Fruit fly (Drosophila melanogaster) whole organism, embryonic: ENCODE results near the gene edin.
A peak's percentile ranks its signal among the peaks of the same experiment; 100 is the strongest.

ENCODE experiments used
- Atf-2 ChIP-seq: fragments of 200-800 bp; sonication (Bioruptor generic); optimal IDR thresholded peaks from 2 replicates; lab custom pipeline; 2016; ENCODE audit warnings: missing biosample characterization, missing genetic modification characterization
- Bgb ChIP-seq: fragments of 200-800 bp; sonication (Bioruptor generic); IDR thresholded peaks from 2 replicates; pipeline ENCODE4 v1.3.6; 2022; ENCODE audit warnings: missing biosample characterization, missing genetic modification characterization; ENCODE audit not compliant: partially characterized antibody
- CG10366 ChIP-seq: fragments of 200-800 bp; sonication (Bioruptor generic); IDR thresholded peaks from 2 replicates; pipeline ENCODE4 v1.3.6; 2022; ENCODE audit warnings: missing biosample characterization, missing genetic modification characterization
- CG10654 ChIP-seq: fragments of 200-800 bp; sonication (Bioruptor generic); optimal IDR thresholded peaks from 2 replicates; lab custom pipeline; 2016; ENCODE audit warnings: missing biosample characterization, missing genetic modification characterization
- CG11504 ChIP-seq: fragments of 200-800 bp; sonication (Bioruptor generic); optimal IDR thresholded peaks from 3 replicates; lab custom pipeline; 2019; ENCODE audit warnings: missing biosample characterization, mild to moderate bottlenecking, missing genetic modification characterization, moderate library complexity
- CG12104 ChIP-seq: fragments of 200-800 bp; sonication (Bioruptor generic); optimal IDR thresholded peaks from 3 replicates; lab custom pipeline; 2016; ENCODE audit warnings: missing biosample characterization, missing genetic modification characterization
- CG14441 ChIP-seq: fragments of 200-800 bp; sonication (Bioruptor generic); IDR thresholded peaks from 2 replicates; pipeline ENCODE4 v1.3.6; 2022; ENCODE audit warnings: missing biosample characterization, missing genetic modification characterization
- CG1529 ChIP-seq: fragments of 200-800 bp; sonication (Bioruptor generic); optimal IDR thresholded peaks from 3 replicates; lab custom pipeline; 2018; ENCODE audit warnings: missing biosample characterization, missing genetic modification characterization
- CG32767 ChIP-seq: fragments of 200-800 bp; sonication (Bioruptor generic); IDR thresholded peaks from 2 replicates; pipeline ENCODE4 v1.3.6; 2022; ENCODE audit warnings: missing biosample characterization, missing genetic modification characterization
- CG34422 ChIP-seq: fragments of 200-800 bp; sonication (Bioruptor generic); IDR thresholded peaks from 3 replicates; pipeline ENCODE4 v1.3.6; 2022; ENCODE audit warnings: missing biosample characterization, missing genetic modification characterization
- CG3995 ChIP-seq: fragments of 200-800 bp; sonication (Bioruptor generic); optimal IDR thresholded peaks from 3 replicates; lab custom pipeline; 2016; ENCODE audit warnings: missing biosample characterization, missing genetic modification characterization
- CG4328 ChIP-seq: fragments of 200-800 bp; sonication (Bioruptor generic); optimal IDR thresholded peaks from 3 replicates; lab custom pipeline; 2017; ENCODE audit warnings: missing biosample characterization, missing genetic modification reagents, missing genetic modification characterization
- CG6654 ChIP-seq: fragments of 200-800 bp; sonication (Bioruptor generic); optimal IDR thresholded peaks from 2 replicates; lab custom pipeline; 2017; ENCODE audit warnings: missing biosample characterization, mild to moderate bottlenecking, missing genetic modification characterization
- CG7839 ChIP-seq: fragments of 200-800 bp; sonication (Bioruptor generic); optimal IDR thresholded peaks from 3 replicates; lab custom pipeline; 2018; ENCODE audit warnings: missing biosample characterization, mild to moderate bottlenecking, missing genetic modification characterization, moderate library complexity
- CG8765 ChIP-seq: fragments of 200-800 bp; sonication (Bioruptor generic); IDR thresholded peaks from 2 replicates; pipeline ENCODE4 v1.3.6; 2022; ENCODE audit warnings: missing biosample characterization, missing genetic modification characterization
- CG9932 ChIP-seq: fragments of 200-800 bp; sonication (Bioruptor generic); IDR thresholded peaks from 2 replicates; pipeline ENCODE4 v1.3.6; 2022; ENCODE audit warnings: missing biosample characterization, missing genetic modification characterization
- Chrac-16 ChIP-seq: fragments of 200-800 bp; sonication (Bioruptor generic); optimal IDR thresholded peaks from 3 replicates; lab custom pipeline; 2016; ENCODE audit warnings: missing biosample characterization, missing genetic modification characterization
- CoRest ChIP-seq: fragments of 200-800 bp; sonication (Bioruptor generic); optimal IDR thresholded peaks from 3 replicates; lab custom pipeline; 2018; ENCODE audit warnings: missing biosample characterization, mild to moderate bottlenecking, missing genetic modification characterization, moderate library complexity
- D19A ChIP-seq: fragments of 200-800 bp; optimal IDR thresholded peaks from 3 replicates; lab custom pipeline; 2019; ENCODE audit warnings: missing biosample characterization, mild to moderate bottlenecking, missing genetic modification characterization, moderate library complexity
- Drgx ChIP-seq: fragments of 200-800 bp; sonication (Bioruptor generic); IDR thresholded peaks from 2 replicates; pipeline ENCODE4 v1.3.6; 2022; ENCODE audit warnings: missing biosample characterization, missing genetic modification characterization
- Gug ChIP-seq: fragments of 200-800 bp; sonication (Bioruptor generic); IDR thresholded peaks from 4 replicates; pipeline ENCODE4 v1.3.6; 2022; ENCODE audit warnings: missing biosample characterization, missing genetic modification characterization
- HLH54F ChIP-seq: fragments of 200-800 bp; sonication (Bioruptor generic); optimal IDR thresholded peaks from 3 replicates; lab custom pipeline; 2016; ENCODE audit warnings: missing biosample characterization, missing genetic modification characterization
- HLHmδ ChIP-seq: fragments of 200-800 bp; sonication (Bioruptor generic); optimal IDR thresholded peaks from 2 replicates; lab custom pipeline; 2018; ENCODE audit warnings: missing biosample characterization, mild to moderate bottlenecking, missing genetic modification characterization, moderate library complexity
- Hey ChIP-seq: fragments of 200-800 bp; sonication (Bioruptor generic); optimal IDR thresholded peaks from 3 replicates; lab custom pipeline; 2018; ENCODE audit warnings: missing biosample characterization, mild to moderate bottlenecking, missing genetic modification characterization
- MBD-R2 ChIP-seq: fragments of 200-800 bp; sonication (Bioruptor generic); IDR thresholded peaks from 2 replicates; pipeline ENCODE4 v1.3.6; 2022; ENCODE audit warnings: missing biosample characterization, missing genetic modification characterization
- Max ChIP-seq: fragments of 200-800 bp; sonication (Bioruptor generic); optimal IDR thresholded peaks from 2 replicates; lab custom pipeline; 2016; ENCODE audit warnings: missing biosample characterization, mild to moderate bottlenecking, missing genetic modification characterization
- Oaz ChIP-seq: fragments of 200-800 bp; sonication (Bioruptor generic); IDR thresholded peaks from 2 replicates; pipeline ENCODE4 v1.3.6; 2022; ENCODE audit warnings: missing biosample characterization, missing genetic modification characterization
- PHDP ChIP-seq: fragments of 200-800 bp; sonication (Bioruptor generic); optimal IDR thresholded peaks from 3 replicates; lab custom pipeline; 2018; ENCODE audit warnings: missing biosample characterization, mild to moderate bottlenecking, missing genetic modification characterization, moderate library complexity
- Pdp1 ChIP-seq, 2 experiments: fragments of 200-800 bp; sonication (Bioruptor generic); optimal IDR thresholded peaks; 3 replicates each; lab custom pipeline; 2016; ENCODE audit warnings: missing biosample characterization in 2 of 2, missing genetic modification characterization in 2 of 2, mild to moderate bottlenecking in 1 of 2, moderate library complexity in 1 of 2
- Ravus ChIP-seq: fragments of 200-800 bp; sonication (Bioruptor generic); IDR thresholded peaks from 2 replicates; pipeline ENCODE4 v1.3.6; 2022; ENCODE audit warnings: missing biosample characterization, missing genetic modification characterization
- Spps ChIP-seq: fragments of 200-800 bp; sonication (Bioruptor generic); optimal IDR thresholded peaks from 2 replicates; lab custom pipeline; 2018; ENCODE audit warnings: missing biosample characterization, mild to moderate bottlenecking, missing genetic modification characterization
- ap ChIP-seq: fragments of 200-800 bp; sonication (Bioruptor generic); IDR thresholded peaks from 2 replicates; pipeline ENCODE4 v1.3.6; 2022; ENCODE audit warnings: missing biosample characterization, missing genetic modification characterization
- bab2 ChIP-seq: fragments of 200-800 bp; sonication (Bioruptor generic); optimal IDR thresholded peaks from 2 replicates; lab custom pipeline; 2016; ENCODE audit warnings: missing biosample characterization, missing genetic modification characterization
- cg ChIP-seq: fragments of 200-800 bp; sonication (Bioruptor generic); optimal IDR thresholded peaks from 3 replicates; lab custom pipeline; 2019; ENCODE audit warnings: missing biosample characterization, mild to moderate bottlenecking, missing genetic modification characterization, moderate library complexity
- corto ChIP-seq: fragments of 200-800 bp; sonication (Bioruptor generic); optimal IDR thresholded peaks from 2 replicates; lab custom pipeline; 2016; ENCODE audit warnings: missing biosample characterization, mild to moderate bottlenecking, missing genetic modification characterization, moderate library complexity
- gro ChIP-seq: fragments of 200-800 bp; sonication (Bioruptor generic); optimal IDR thresholded peaks from 2 replicates; lab custom pipeline; 2016; ENCODE audit warnings: missing biosample characterization, missing genetic modification characterization
- ind ChIP-seq: fragments of 200-800 bp; sonication (Bioruptor generic); optimal IDR thresholded peaks from 3 replicates; lab custom pipeline; 2016; ENCODE audit warnings: missing biosample characterization, missing genetic modification characterization
- insv ChIP-seq, 2 experiments: fragments of 200-800 bp; sonication (Bioruptor generic); optimal IDR thresholded peaks; 3 replicates each; lab custom pipeline; 2016 to 2018; ENCODE audit warnings: missing biosample characterization in 2 of 2, missing genetic modification characterization in 2 of 2
- nom ChIP-seq: fragments of 200-800 bp; sonication (Bioruptor generic); optimal IDR thresholded peaks from 2 replicates; lab custom pipeline; 2017; ENCODE audit warnings: missing biosample characterization, missing genetic modification characterization, mild to moderate bottlenecking, moderate library complexity, missing genetic modification reagents
- odd ChIP-seq: fragments of 200-800 bp; sonication (Bioruptor generic); optimal IDR thresholded peaks from 2 replicates; lab custom pipeline; 2017; ENCODE audit warnings: missing biosample characterization, mild to moderate bottlenecking, missing genetic modification characterization
- pita ChIP-seq: fragments of 200-800 bp; sonication (Bioruptor generic); optimal IDR thresholded peaks from 2 replicates; lab custom pipeline; 2017; ENCODE audit warnings: missing biosample characterization, mild to moderate bottlenecking, missing genetic modification characterization
- rib ChIP-seq: fragments of 200-800 bp; sonication (Bioruptor generic); IDR thresholded peaks from 2 replicates; pipeline ENCODE4 v1.3.6; 2022; ENCODE audit warnings: missing biosample characterization, missing genetic modification characterization
- ro ChIP-seq: fragments of 200-800 bp; sonication (Bioruptor generic); IDR thresholded peaks from 2 replicates; pipeline ENCODE4 v1.3.6; 2022; ENCODE audit warnings: missing biosample characterization, missing genetic modification characterization
- run ChIP-seq: fragments of 200-800 bp; sonication (Bioruptor generic); optimal IDR thresholded peaks from 3 replicates; lab custom pipeline; 2018; ENCODE audit warnings: missing biosample characterization, mild to moderate bottlenecking, missing genetic modification characterization
- salm ChIP-seq: fragments of 200-800 bp; sonication (Bioruptor generic); optimal IDR thresholded peaks from 2 replicates; lab custom pipeline; 2018; ENCODE audit warnings: missing biosample characterization, mild to moderate bottlenecking, missing genetic modification characterization
- sc ChIP-seq, 3 experiments: fragments of >200 bp in 2 of 3; fragments of 200-800 bp in 1 of 3; sonication (Bioruptor generic) in 1 of 3; optimal IDR thresholded peaks; 2 replicates in 2 of 3; 3 replicates in 1 of 3; lab custom pipeline; 2017; ENCODE audit warnings: mild to moderate bottlenecking in 1 of 3, missing biosample characterization in 1 of 3, missing genetic modification characterization in 1 of 3, missing genetic modification reagents in 1 of 3
- sens-2 ChIP-seq: fragments of 200-800 bp; sonication (Bioruptor generic); IDR thresholded peaks from 2 replicates; pipeline ENCODE4 v1.3.6; 2022; ENCODE audit warnings: missing biosample characterization, missing genetic modification characterization
- ssp ChIP-seq: fragments of 200-800 bp; sonication (Bioruptor generic); IDR thresholded peaks from 2 replicates; pipeline ENCODE4 v1.3.6; 2022; ENCODE audit warnings: missing biosample characterization, missing genetic modification characterization
- sug ChIP-seq: fragments of 200-800 bp; optimal IDR thresholded peaks from 2 replicates; lab custom pipeline; 2019; ENCODE audit warnings: missing biosample characterization, mild to moderate bottlenecking, missing genetic modification characterization, moderate library complexity
- vnd ChIP-seq: fragments of 200-800 bp; sonication (Bioruptor generic); IDR thresholded peaks from 3 replicates; pipeline ENCODE4 v1.3.6; 2022; ENCODE audit warnings: missing biosample characterization, missing genetic modification characterization; ENCODE audit not compliant: partially characterized antibody
- wdn ChIP-seq: fragments of 200-800 bp; sonication (Bioruptor generic); IDR thresholded peaks from 2 replicates; pipeline ENCODE4 v1.3.6; 2022; ENCODE audit warnings: missing biosample characterization, missing genetic modification characterization
- z ChIP-seq: fragments of 200-800 bp; sonication (Bioruptor generic); IDR thresholded peaks from 3 replicates; pipeline ENCODE4 v1.3.6; 2022; ENCODE audit warnings: missing biosample characterization, missing genetic modification characterization

edin gene

DNA sequence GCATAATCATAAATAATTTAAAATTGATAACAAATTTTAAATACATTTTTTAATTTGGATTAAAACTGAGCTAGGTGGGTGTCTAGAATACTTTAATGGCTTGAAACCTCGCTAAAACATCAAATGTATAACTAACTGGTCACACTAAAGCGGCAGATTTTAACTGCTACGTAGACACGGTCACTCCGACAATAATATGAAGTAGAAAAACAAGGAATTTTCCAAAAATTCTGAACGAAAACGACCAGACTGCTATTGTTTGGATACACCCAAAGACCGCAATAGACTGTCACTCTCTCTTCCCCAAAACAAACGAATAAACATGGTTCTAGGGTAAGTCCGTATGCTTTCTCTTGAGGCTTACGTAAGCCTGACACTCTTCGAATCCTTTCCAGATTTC is 28.9 kb upstream of the edin start, which contains the start of gene QIL1 (continued):
- no peak for TF ChIP-seq Spps
- TF ChIP-seq MBD-R2 = peak; percentile 61
- TF ChIP-seq CG4328 = no peak
- TF ChIP-seq Ravus (GFP tag; lab: Robert Waterston, UW) = no peak
- TF ChIP-seq cg (GFP tag; lab: Kevin White, UChicago) = no peak
- TF ChIP-seq corto (GFP tag; lab: Kevin White, UChicago) = no peak
- TF ChIP-seq Atf-2 (GFP tag; lab: Kevin White, UChicago) = no peak
- TF ChIP-seq ro (GFP tag; lab: Robert Waterston, UW) = no peak
- no peak for TF ChIP-seq CG8765 (GFP tag; lab: Robert Waterston, UW)
- TF ChIP-seq nom (GFP tag; lab: Kevin White, UChicago) = no peak
- TF ChIP-seq z (GFP tag; lab: Robert Waterston, UW) = no peak
- no peak for TF ChIP-seq CG32767 (GFP tag; lab: Robert Waterston, UW)
- TF ChIP-seq Gug (GFP tag; lab: Robert Waterston, UW) = no peak
- TF ChIP-seq Chrac-16 (GFP tag; lab: Kevin White, UChicago) = no peak
- no peak for TF ChIP-seq CG34422 (GFP tag; lab: Robert Waterston, UW)
- TF ChIP-seq D19A (tag; lab: Kevin White, UChicago) = peak; percentile 8
- TF ChIP-seq HLHmδ (GFP tag; lab: Kevin White, UChicago) = no peak
- TF ChIP-seq CG10654 (GFP tag; lab: Kevin White, UChicago) = no peak
- no peak for TF ChIP-seq bab2 (GFP tag; lab: Kevin White, UChicago)
- no peak for TF ChIP-seq CG6654
- no peak for TF ChIP-seq ind (GFP tag; lab: Kevin White, UChicago)
- no peak for TF ChIP-seq run (tag; lab: Kevin White, UChicago)
- no peak for TF ChIP-seq HLH54F (GFP tag; lab: Kevin White, UChicago)
- TF ChIP-seq insv (GFP tag; optimal IDR thresholded peaks at IDR 0.05; lab: Kevin White, UChicago) = no peak
- TF ChIP-seq pita = peak; percentile 89
- TF ChIP-seq Oaz = no peak
- no peak for TF ChIP-seq ssp (GFP tag; lab: Robert Waterston, UW)
- no peak; the same call in 1 of the 2 replicates for TF ChIP-seq CG9932
- TF ChIP-seq Bgb = peak; percentile 33; the same call in 1 of the 2 replicates
- no peak for TF ChIP-seq PHDP (tag; lab: Kevin White, UChicago)
- TF ChIP-seq CG7839 (tag; lab: Kevin White, UChicago) = no peak
- TF ChIP-seq Max = no peak
- TF ChIP-seq vnd (GFP tag; lab: Robert Waterston, UW) = no peak
- no peak for TF ChIP-seq CG3995 (GFP tag; lab: Kevin White, UChicago)
- TF ChIP-seq CG1529 (GFP tag; lab: Kevin White, UChicago) = no peak
- peak; percentile 1 for TF ChIP-seq sug (tag; lab: Kevin White, UChicago)
- no peak for TF ChIP-seq sc (optimal IDR thresholded peaks at IDR 0.05; lab: Kevin White, UChicago)
- no peak for TF ChIP-seq sc (GFP tag; optimal IDR thresholded peaks at IDR 0.05; lab: Kevin White, UChicago)
- no peak for TF ChIP-seq rib (GFP tag; lab: Robert Waterston, UW)
- TF ChIP-seq wdn = no peak
- peak in 1 of 2 experiments; percentile 94 for TF ChIP-seq Pdp1 (GFP tag; optimal IDR thresholded peaks at IDR 0.05; lab: Kevin White, UChicago)
- no peak for TF ChIP-seq Drgx (GFP tag; lab: Robert Waterston, UW)
- peak; percentile 35 for TF ChIP-seq CG11504 (tag; lab: Kevin White, UChicago)
- no peak for TF ChIP-seq ap
- no peak for TF ChIP-seq sens-2 (GFP tag; lab: Robert Waterston, UW)
- TF ChIP-seq CG10366 (GFP tag; lab: Robert Waterston, UW) = no peak
- no peak for TF ChIP-seq salm
- peak; percentile 42 for TF ChIP-seq CoRest (tag; lab: Kevin White, UChicago)
- no peak for TF ChIP-seq Hey (tag; lab: Kevin White, UChicago)
- TF ChIP-seq CG14441 (GFP tag; lab: Robert Waterston, UW) = no peak
- TF ChIP-seq gro (GFP tag; lab: Kevin White, UChicago) = no peak
- no peak for TF ChIP-seq CG12104
- TF ChIP-seq odd (GFP tag; lab: Kevin White, UChicago) = no peak
